Worm (Caenorhabditis elegans) whole organism, L1 larva: ENCODE results near the gene B0563.9.

Experiments used
- aly-2 ChIP-seq: fragments of 150-350 bp; optimal IDR thresholded peaks from 2 replicates; lab custom pipeline; 2014; ENCODE audit warnings: missing biosample characterization, missing genetic modification characterization
- ces-1 ChIP-seq: fragments of 150-350 bp; optimal IDR thresholded peaks from 2 replicates; lab custom pipeline; 2014; ENCODE audit warnings: missing biosample characterization, missing genetic modification reagents, missing genetic modification characterization
- elt-2 ChIP-seq: sonication (generic microtip); optimal IDR thresholded peaks from 2 replicates; lab custom pipeline; 2016; ENCODE audit warnings: missing genetic modification characterization, mild to moderate bottlenecking, inconsistent platforms, missing compliant biosample characterization, missing genetic modification reagents
- elt-3 ChIP-seq, 6 experiments: fragments of 150-350 bp in 1 of 6; sonication (generic microtip); optimal IDR thresholded peaks; 2 replicates each; lab custom pipeline; 2017 to 2018; ENCODE audit warnings: missing biosample characterization in 6 of 6, missing genetic modification characterization in 6 of 6, inconsistent platforms in 1 of 6
- mep-1 ChIP-seq: fragments of 150-350 bp; optimal IDR thresholded peaks from 2 replicates; lab custom pipeline; 2014; ENCODE audit warnings: missing biosample characterization, missing genetic modification characterization
- nhr-11 ChIP-seq: fragments of 150-350 bp; optimal IDR thresholded peaks from 2 replicates; lab custom pipeline; 2014; ENCODE audit warnings: missing biosample characterization, missing genetic modification characterization
- nhr-20 ChIP-seq: sonication (generic microtip); optimal IDR thresholded peaks from 2 replicates; lab custom pipeline; 2016; ENCODE audit warnings: mild to moderate bottlenecking, missing genetic modification characterization, missing compliant biosample characterization
- unc-62 ChIP-seq: fragments of 150-350 bp; optimal IDR thresholded peaks from 2 replicates; lab custom pipeline; 2014; ENCODE audit warnings: missing biosample characterization, missing genetic modification reagents, missing genetic modification characterization
- xbp-1 ChIP-seq: sonication (generic microtip); optimal IDR thresholded peaks from 2 replicates; lab custom pipeline; 2016; ENCODE audit warnings: missing genetic modification characterization, missing compliant biosample characterization
- zag-1 ChIP-seq: fragments of 150-350 bp; optimal IDR thresholded peaks from 2 replicates; lab custom pipeline; 2014; ENCODE audit warnings: missing biosample characterization, missing genetic modification characterization

- no peak for TF ChIP-seq mep-1 (tag; lab: Kevin White, UChicago)
- no peak for TF ChIP-seq ces-1 (GFP tag; lab: Kevin White, UChicago)
- TF ChIP-seq unc-62 (GFP tag; lab: Kevin White, UChicago), result no peak
- TF ChIP-seq elt-3 (tag; optimal IDR thresholded peaks at IDR 0.05; lab: Kevin White, UChicago), result no peak
- no peak for TF ChIP-seq nhr-20 (tag; lab: Kevin White, UChicago)
- TF ChIP-seq xbp-1 (tag; lab: Kevin White, UChicago), result no peak
- no peak for TF ChIP-seq aly-2 (tag; lab: Kevin White, UChicago)
- no peak for TF ChIP-seq nhr-11 (tag; lab: Kevin White, UChicago)
- no peak for TF ChIP-seq zag-1 (tag; lab: Kevin White, UChicago)
- no peak for TF ChIP-seq elt-2 (tag; lab: Kevin White, UChicago)
Measured at ce11 chrX:9204986-9205385, 36.6 kb downstream of the B0563.9 start.
